Fruit fly (Drosophila melanogaster): Measurements from ENCODE around the gene CG13901.

CG13901 gene

DNA sequence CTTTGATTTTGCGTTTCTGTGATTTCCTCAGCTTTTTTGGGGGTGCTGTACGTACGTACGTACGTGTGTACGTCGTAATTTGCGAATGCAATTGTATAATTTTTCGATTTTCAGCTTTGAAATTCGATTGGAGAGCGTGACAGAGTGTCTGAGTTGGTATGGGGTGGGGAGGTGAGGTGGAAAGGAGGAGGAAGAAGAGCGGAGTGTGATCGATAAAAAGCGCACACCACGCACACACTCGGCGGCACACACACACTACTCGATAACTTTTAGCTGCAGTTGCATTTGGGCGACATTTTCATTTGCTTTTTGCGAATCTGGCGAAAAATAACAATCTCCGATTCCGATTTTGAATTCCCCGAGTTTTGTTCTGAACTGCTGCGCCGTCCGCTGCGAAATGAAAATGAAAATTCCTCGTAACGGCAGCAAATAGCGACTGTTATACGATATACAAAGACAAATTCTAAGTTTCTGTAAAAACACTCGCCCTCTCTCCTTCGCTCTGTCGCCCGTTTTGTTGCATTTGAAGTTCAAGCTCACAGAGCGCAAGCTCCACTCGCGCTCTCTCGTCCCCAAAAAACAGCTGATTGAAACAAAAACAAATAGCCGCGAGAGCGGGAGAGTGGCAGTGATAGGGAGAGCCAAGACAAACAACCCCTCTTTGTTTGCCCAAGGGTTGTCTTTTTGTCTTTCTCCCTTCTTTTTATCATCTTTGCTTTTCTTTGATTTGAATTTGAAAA lies 44.0 kb upstream of the CG13901 start, which contains the start of gene CG13907 (continued):
- TF ChIP-seq Myb (GFP tag; optimal IDR thresholded peaks at IDR 0.05) (no peak), lov (optimal IDR thresholded peaks at IDR 0.05) (no peak), lov (GFP tag; IDR thresholded peaks at IDR 0.05) (no peak), CG34376 (GFP tag; optimal IDR thresholded peaks at IDR 0.05) (no peak), Dip3 (GFP tag; optimal IDR thresholded peaks at IDR 0.05) (no peak), CG11398 (GFP tag; optimal IDR thresholded peaks at IDR 0.05) (no peak), CG30020 (tag; optimal IDR thresholded peaks at IDR 0.05) (no peak), CG16813 (GFP tag; IDR thresholded peaks at IDR 0.05; ENCODE audit: partially characterized antibody) (no peak), pho (GFP tag; optimal IDR thresholded peaks at IDR 0.05) (no peak), pzg (GFP tag; optimal IDR thresholded peaks at IDR 0.05) (no peak), disco-r (GFP tag; optimal IDR thresholded peaks at IDR 0.05) (no peak), CG32772 (GFP tag; IDR thresholded peaks at IDR 0.05) (no peak), Atf6 (GFP tag; IDR thresholded peaks at IDR 0.05) (0 out of 2 replicates have a peak, but pooled peaks have one; percentile 8), CG17912 (GFP tag; optimal IDR thresholded peaks at IDR 0.05) (no peak), Hr51 (GFP tag; optimal IDR thresholded peaks at IDR 0.05) (no peak), dpn (GFP tag; optimal IDR thresholded peaks at IDR 0.05) (no peak), dmrt11E (tag; optimal IDR thresholded peaks at IDR 0.05) (no peak), slp2 (GFP tag; optimal IDR thresholded peaks at IDR 0.05) (no peak), sima (GFP tag; optimal IDR thresholded peaks at IDR 0.05) (no peak), ttk (GFP tag; IDR thresholded peaks at IDR 0.05) (peak; percentile 42; the same call in 1 of the 2 replicates), Hmx (GFP tag; optimal IDR thresholded peaks at IDR 0.05) (no peak), ci (GFP tag; IDR thresholded peaks at IDR 0.05) (peak; percentile 9; the same call in 1 of the 3 replicates), D (optimal IDR thresholded peaks at IDR 0.05) (no peak), D (GFP tag; optimal IDR thresholded peaks at IDR 0.05) (no peak), wek (GFP tag; optimal IDR thresholded peaks at IDR 0.05) (peak; percentile 49), CG8281 (tag; optimal IDR thresholded peaks at IDR 0.05) (no peak), Atf3 (GFP tag; optimal IDR thresholded peaks at IDR 0.05) (no peak), Ptx1 (GFP tag; IDR thresholded peaks at IDR 0.05) (no peak), Adf1 (GFP tag; IDR thresholded peaks at IDR 0.05) (0 out of 2 replicates have a peak, but pooled peaks have one; percentile 5), CG17612 (GFP tag; IDR thresholded peaks at IDR 0.05) (no peak), CG31224 (GFP tag; IDR thresholded peaks at IDR 0.05) (no peak), cg (GFP tag; optimal IDR thresholded peaks at IDR 0.05) (peak; percentile 22), Dbx (GFP tag; IDR thresholded peaks at IDR 0.05) (no peak), Mrtf (GFP tag; IDR thresholded peaks at IDR 0.05) (no peak), jigr1 (GFP tag; IDR thresholded peaks at IDR 0.05) (no peak), Hand (GFP tag; optimal IDR thresholded peaks at IDR 0.05) (no peak), CG17385 (GFP tag; optimal IDR thresholded peaks at IDR 0.05) (peak; percentile 16), Fer2 (tag; optimal IDR thresholded peaks at IDR 0.05) (no peak), cad (GFP tag; optimal IDR thresholded peaks at IDR 0.05) (no peak), BtbVII (GFP tag; optimal IDR thresholded peaks at IDR 0.05) (no peak), CG2116 (GFP tag; optimal IDR thresholded peaks at IDR 0.05) (no peak), CG1602 (GFP tag; optimal IDR thresholded peaks at IDR 0.05) (no peak), bab2 (GFP tag; optimal IDR thresholded peaks at IDR 0.05) (no peak), gfzf (GFP tag; optimal IDR thresholded peaks at IDR 0.05) (no peak), Bdp1 (GFP tag; optimal IDR thresholded peaks at IDR 0.05) (no peak), scrt (GFP tag; optimal IDR thresholded peaks at IDR 0.05) (no peak), CoRest (tag; optimal IDR thresholded peaks at IDR 0.05) (no peak), hbn (GFP tag; IDR thresholded peaks at IDR 0.05; ENCODE audit: partially characterized antibody) (peak; percentile 43; the same call in 1 of the 2 replicates), CG10959 (GFP tag; IDR thresholded peaks at IDR 0.05) (no peak), CG7556 (GFP tag; optimal IDR thresholded peaks at IDR 0.05) (no peak), CG16815 (GFP tag; optimal IDR thresholded peaks at IDR 0.05) (no peak)

Data from whole organism, embryonic.